Worm (Caenorhabditis elegans) whole organism, L2 larva: ENCODE results near the gene act-5.

ENCODE experiments used
- C34F6.9 ChIP-seq: fragments of 150-350 bp; optimal IDR thresholded peaks from 2 replicates; lab custom pipeline; 2014; ENCODE audit warnings: missing biosample characterization, missing genetic modification characterization
- F13H6.1 ChIP-seq: sonication (generic microtip); optimal IDR thresholded peaks from 2 replicates; lab custom pipeline; 2016; ENCODE audit warnings: missing genetic modification characterization, missing compliant biosample characterization
- R02D3.7 ChIP-seq: fragments of 150-350 bp; optimal IDR thresholded peaks from 2 replicates; lab custom pipeline; 2014; ENCODE audit warnings: missing biosample characterization, missing genetic modification characterization
- Y55F3AM.14 ChIP-seq: fragments of 200-800 bp; sonication (Bioruptor generic); optimal IDR thresholded peaks from 2 replicates; lab custom pipeline; 2018; ENCODE audit warnings: mild to moderate bottlenecking, missing genetic modification characterization, missing compliant biosample characterization
- ZK546.5 ChIP-seq: sonication (generic microtip); optimal IDR thresholded peaks from 2 replicates; lab custom pipeline; 2017; ENCODE audit warnings: missing biosample characterization, missing genetic modification characterization
- alr-1 ChIP-seq: fragments of 150-350 bp; optimal IDR thresholded peaks from 2 replicates; lab custom pipeline; 2014; ENCODE audit warnings: missing biosample characterization, missing genetic modification characterization
- aly-2 ChIP-seq: fragments of 150-350 bp; optimal IDR thresholded peaks from 2 replicates; lab custom pipeline; 2014; ENCODE audit warnings: missing biosample characterization, missing genetic modification characterization
- ama-1 ChIP-seq: fragments of 150-350 bp; optimal IDR thresholded peaks from 2 replicates; lab custom pipeline; 2018; ENCODE audit warnings: inconsistent platforms
- blmp-1 ChIP-seq: sonication (generic microtip); optimal IDR thresholded peaks from 2 replicates; lab custom pipeline; 2017; ENCODE audit warnings: missing genetic modification characterization, mild to moderate bottlenecking, missing compliant biosample characterization, antibody characterized with exemption, moderate library complexity; ENCODE audit not compliant: insufficient read depth
- ceh-16 ChIP-seq: fragments of 150-350 bp; optimal IDR thresholded peaks from 2 replicates; lab custom pipeline; 2014; ENCODE audit warnings: missing biosample characterization, missing genetic modification characterization
- crh-2 ChIP-seq: sonication (generic microtip); optimal IDR thresholded peaks from 2 replicates; lab custom pipeline; 2017; ENCODE audit warnings: missing biosample characterization, missing genetic modification characterization
- dmd-4 ChIP-seq: sonication (generic microtip); optimal IDR thresholded peaks from 2 replicates; lab custom pipeline; 2017; ENCODE audit warnings: missing biosample characterization, missing genetic modification characterization
- egl-27 ChIP-seq: sonication (generic microtip); optimal IDR thresholded peaks from 3 replicates; lab custom pipeline; 2017; ENCODE audit warnings: missing biosample characterization, missing genetic modification reagents, missing genetic modification characterization
- elt-1 ChIP-seq: fragments of 150-350 bp; optimal IDR thresholded peaks from 2 replicates; lab custom pipeline; 2014; ENCODE audit warnings: missing biosample characterization, missing genetic modification characterization
- elt-3 ChIP-seq: sonication (generic microtip); optimal IDR thresholded peaks from 2 replicates; lab custom pipeline; 2017; ENCODE audit warnings: missing biosample characterization, missing genetic modification characterization
- fos-1 ChIP-seq: fragments of 150-350 bp; optimal IDR thresholded peaks from 2 replicates; lab custom pipeline; 2014; ENCODE audit warnings: missing biosample characterization, missing genetic modification characterization
- gmeb-1 ChIP-seq: fragments of 150-350 bp; optimal IDR thresholded peaks from 2 replicates; lab custom pipeline; 2014; ENCODE audit warnings: missing biosample characterization, missing genetic modification characterization
- lin-11 ChIP-seq: fragments of 150-350 bp; sonication (generic microtip); optimal IDR thresholded peaks from 2 replicates; lab custom pipeline; 2014; ENCODE audit warnings: missing biosample characterization, missing genetic modification characterization, inconsistent platforms, mixed read lengths
- lin-13 ChIP-seq: fragments of 150-350 bp; optimal IDR thresholded peaks from 2 replicates; lab custom pipeline; 2014; ENCODE audit warnings: missing biosample characterization, missing genetic modification reagents, missing genetic modification characterization
- lin-39 ChIP-seq: fragments of 150-350 bp; optimal IDR thresholded peaks from 2 replicates; lab custom pipeline; 2014; ENCODE audit warnings: missing biosample characterization, missing genetic modification reagents, missing genetic modification characterization
- mab-5 ChIP-seq: fragments of 150-350 bp; optimal IDR thresholded peaks from 2 replicates; lab custom pipeline; 2014; ENCODE audit warnings: missing biosample characterization, missing genetic modification characterization
- nhr-10 ChIP-seq: sonication (generic microtip); optimal IDR thresholded peaks from 2 replicates; lab custom pipeline; 2017; ENCODE audit warnings: missing biosample characterization, missing genetic modification characterization
- nhr-11 ChIP-seq: fragments of 150-350 bp; optimal IDR thresholded peaks from 2 replicates; lab custom pipeline; 2014; ENCODE audit warnings: missing biosample characterization, missing genetic modification characterization
- nhr-12 ChIP-seq: fragments of 150-350 bp; optimal IDR thresholded peaks from 2 replicates; lab custom pipeline; 2014; ENCODE audit warnings: missing biosample characterization, missing genetic modification characterization
- nhr-129 ChIP-seq: fragments of 150-350 bp; optimal IDR thresholded peaks from 2 replicates; lab custom pipeline; 2014; ENCODE audit warnings: missing biosample characterization, missing genetic modification characterization
- nhr-21 ChIP-seq: fragments of 150-350 bp; optimal IDR thresholded peaks from 2 replicates; lab custom pipeline; 2014; ENCODE audit warnings: missing biosample characterization, missing genetic modification characterization
- nhr-23 ChIP-seq: fragments of 150-350 bp; optimal IDR thresholded peaks from 2 replicates; lab custom pipeline; 2014; ENCODE audit warnings: missing biosample characterization, missing genetic modification reagents, missing genetic modification characterization
- nhr-237 ChIP-seq: fragments of 150-350 bp; optimal IDR thresholded peaks from 2 replicates; lab custom pipeline; 2014; ENCODE audit warnings: missing biosample characterization, missing genetic modification characterization
- nhr-25 ChIP-seq: fragments of 150-350 bp; sonication (generic microtip); optimal IDR thresholded peaks from 3 replicates; lab custom pipeline; 2014; ENCODE audit warnings: missing biosample characterization, missing genetic modification characterization
- nhr-6 ChIP-seq: fragments of 150-350 bp; optimal IDR thresholded peaks from 2 replicates; lab custom pipeline; 2014; ENCODE audit warnings: missing biosample characterization, missing genetic modification characterization
- peb-1 ChIP-seq: fragments of 150-350 bp; optimal IDR thresholded peaks from 2 replicates; lab custom pipeline; 2014; ENCODE audit warnings: missing biosample characterization, missing genetic modification characterization
- sem-4 ChIP-seq: fragments of 150-350 bp; optimal IDR thresholded peaks from 2 replicates; lab custom pipeline; 2014; ENCODE audit warnings: missing biosample characterization, missing genetic modification reagents, missing genetic modification characterization
- skn-1 ChIP-seq: sonication (generic microtip); optimal IDR thresholded peaks from 2 replicates; lab custom pipeline; 2017; ENCODE audit warnings: missing biosample characterization, missing genetic modification characterization
- sma-3 ChIP-seq: sonication (generic microtip); optimal IDR thresholded peaks from 2 replicates; lab custom pipeline; 2016; ENCODE audit warnings: missing genetic modification reagents, missing genetic modification characterization, missing compliant biosample characterization
- sma-9 ChIP-seq, 2 experiments: fragments of 150-350 bp in 1 of 2; sonication (generic microtip) in 1 of 2; optimal IDR thresholded peaks; 2 replicates each; lab custom pipeline; 2014 to 2016; ENCODE audit warnings: missing genetic modification characterization in 2 of 2, mild to moderate bottlenecking in 1 of 2, missing biosample characterization in 1 of 2, missing compliant biosample characterization in 1 of 2, missing genetic modification reagents in 1 of 2, moderate library complexity in 1 of 2
- snpc-4 ChIP-seq: fragments of 150-350 bp; optimal IDR thresholded peaks from 2 replicates; lab custom pipeline; 2014; ENCODE audit warnings: missing biosample characterization, missing genetic modification characterization
- unc-55 ChIP-seq: fragments of 150-350 bp; sonication (generic microtip); optimal IDR thresholded peaks from 3 replicates; lab custom pipeline; 2014; ENCODE audit warnings: missing biosample characterization, missing genetic modification reagents, missing genetic modification characterization
- unc-62 ChIP-seq: fragments of 150-350 bp; optimal IDR thresholded peaks from 2 replicates; lab custom pipeline; 2014; ENCODE audit warnings: missing biosample characterization, missing genetic modification reagents, missing genetic modification characterization
- ztf-1 ChIP-seq: fragments of 200-800 bp; sonication (Bioruptor generic); conservative IDR thresholded peaks from 2 replicates; pipeline ENCODE4 v1.3.6; 2022; ENCODE audit warnings: missing genetic modification characterization, missing compliant biosample characterization
- ztf-4 ChIP-seq: fragments of 150-350 bp; optimal IDR thresholded peaks from 2 replicates; lab custom pipeline; 2014; ENCODE audit warnings: missing biosample characterization, missing genetic modification characterization

The act-5 gene

DNA sequence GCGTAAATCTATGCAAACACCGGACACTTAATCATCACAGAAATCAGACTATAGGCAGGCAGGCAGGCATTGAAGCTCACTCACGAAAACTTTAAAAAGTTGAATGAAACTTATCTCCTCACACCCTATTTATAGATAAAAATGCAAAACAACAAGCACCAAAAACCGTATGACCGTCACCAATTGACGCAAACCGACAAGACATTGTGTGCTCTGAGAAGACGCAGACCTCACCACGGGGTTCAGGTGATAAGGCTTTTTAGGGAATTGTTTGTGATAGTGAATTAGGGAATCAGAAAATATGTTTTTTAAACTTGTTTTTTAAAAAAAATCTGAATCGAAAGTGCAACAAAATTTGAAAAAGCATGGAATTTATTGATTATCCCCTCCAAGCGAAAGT is 20.8 kb upstream of the act-5 start, which contains the start of gene T12D8.5:
TSS of gene T12D8.5 (minus strand) at position 95 of the 400 bp plus-strand sequence.
- TF ChIP-seq ceh-16 (no peak), nhr-129 (tag; lab: Kevin White, UChicago) (no peak), snpc-4 (tag; lab: Kevin White, UChicago) (no peak), unc-55 (no peak), fos-1 (tag; lab: Kevin White, UChicago) (peak; percentile 62), peb-1 (no peak), lin-13 (GFP tag; lab: Kevin White, UChicago) (no peak), ztf-1 (GFP tag; lab: Robert Waterston, UW) (no peak), gmeb-1 (tag; lab: Kevin White, UChicago) (peak; percentile 39), sma-9 (GFP tag; optimal IDR thresholded peaks at IDR 0.05; lab: Kevin White, UChicago) (peak; percentile 34), sma-9 (tag; optimal IDR thresholded peaks at IDR 0.05; lab: Kevin White, UChicago) (no peak), dmd-4 (no peak), F13H6.1 (tag; lab: Kevin White, UChicago) (peak; percentile 22), crh-2 (tag; lab: Kevin White, UChicago) (peak; percentile 67), sem-4 (no peak), elt-1 (no peak)
- TF ChIP-seq, all 48 proteins: peak for 5

DNA sequence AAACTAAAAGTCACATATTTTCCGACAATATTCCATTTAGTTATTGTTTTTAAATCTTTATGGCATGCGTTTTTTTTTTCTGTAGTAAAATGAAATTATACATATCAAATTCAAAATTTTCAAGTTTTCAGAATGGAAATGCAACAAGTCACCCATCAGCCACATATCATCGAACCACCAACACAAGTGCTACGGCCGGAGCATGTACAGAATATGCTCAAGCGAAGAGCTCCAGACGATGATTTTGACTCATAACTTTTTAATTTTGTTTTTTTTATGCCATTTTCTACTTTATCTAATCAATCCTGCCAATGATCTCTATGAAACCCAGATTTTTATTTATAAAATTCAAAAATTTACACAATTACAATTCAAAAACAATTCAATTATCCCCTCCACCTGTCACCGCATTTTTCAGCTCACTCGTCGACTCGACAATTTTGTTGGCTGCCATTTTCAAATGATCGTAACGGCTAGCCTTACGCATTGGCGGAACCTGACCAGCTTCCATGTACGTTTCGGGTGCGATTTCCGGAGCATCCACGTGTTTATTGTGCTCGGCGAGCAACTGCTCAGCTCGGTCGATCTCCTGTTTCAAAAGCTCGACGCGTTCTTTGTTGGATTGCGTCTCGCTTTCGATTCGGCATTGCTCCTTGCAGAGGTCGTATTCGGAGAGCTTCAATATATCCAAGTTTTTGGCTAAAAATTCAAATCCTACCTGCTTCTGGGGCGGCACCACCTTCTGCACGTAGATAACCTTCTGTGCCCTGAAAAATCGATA is 20.0 kb upstream of the act-5 start:
- no peak for TF ChIP-seq mab-5
- peak; percentile 26 for TF ChIP-seq lin-13 (GFP tag; lab: Kevin White, UChicago)

DNA sequence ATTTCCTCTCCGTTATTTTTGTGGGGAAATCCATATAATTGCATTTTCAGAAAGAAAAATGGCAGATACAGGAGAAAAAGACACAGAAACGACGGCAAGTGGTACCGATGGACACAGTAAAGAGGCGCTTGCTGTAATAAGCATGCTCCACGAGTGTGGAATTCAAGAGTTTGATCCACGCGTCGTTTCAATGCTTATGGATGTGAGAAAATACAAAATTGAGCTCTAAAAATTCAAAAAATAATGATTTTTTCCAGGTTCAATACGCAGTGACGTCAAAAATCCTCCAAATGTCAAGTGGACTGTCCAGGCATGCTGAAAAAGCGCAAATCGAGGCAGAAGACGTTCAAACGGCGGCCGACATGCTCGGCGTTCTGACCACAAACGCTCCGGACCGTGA is 18.4 kb upstream of the act-5 start, which contains the start of gene taf-9:
TSS of gene taf-9 (plus strand) at position 51 of the 400 bp plus-strand sequence.
- TF ChIP-seq dmd-4 (no peak), C34F6.9 (tag; lab: Kevin White, UChicago) (no peak), R02D3.7 (tag; lab: Kevin White, UChicago) (no peak), ztf-1 (GFP tag; lab: Robert Waterston, UW) (no peak), F13H6.1 (tag; lab: Kevin White, UChicago) (no peak), elt-1 (no peak), egl-27 (tag; lab: Kevin White, UChicago) (no peak), ZK546.5 (tag; lab: Kevin White, UChicago) (no peak), snpc-4 (tag; lab: Kevin White, UChicago) (no peak), fos-1 (tag; lab: Kevin White, UChicago) (no peak), Y55F3AM.14 (no peak), lin-39 (no peak), unc-62 (GFP tag; lab: Kevin White, UChicago) (no peak), ama-1 (lab: Kevin White, UChicago) (no peak), nhr-23 (no peak), peb-1 (no peak), sem-4 (no peak)

DNA sequence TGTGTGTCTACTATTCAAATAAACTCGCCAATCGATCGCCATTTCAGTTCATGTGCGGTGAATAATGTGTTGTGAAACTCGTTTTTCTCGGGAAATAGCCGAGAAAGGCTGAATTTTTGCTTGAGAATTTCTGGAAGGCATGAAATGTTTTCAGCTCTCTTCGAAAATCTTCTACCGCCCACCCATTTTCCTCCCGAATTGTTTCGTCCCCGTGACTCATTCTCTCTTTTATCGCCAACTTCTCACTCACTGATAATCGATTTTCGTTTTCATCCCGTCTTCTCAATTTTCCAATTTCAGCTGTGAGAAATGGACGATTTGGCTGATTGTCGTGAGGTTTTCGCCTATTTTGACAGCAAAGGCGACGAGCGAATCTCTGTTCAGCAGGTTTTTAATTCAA is 17.1 kb upstream of the act-5 start, which contains the start of gene mlc-5:
TSS of gene mlc-5 (plus strand) at position 301 of the 400 bp plus-strand sequence.
- TF ChIP-seq skn-1 (tag; lab: Kevin White, UChicago): no peak
- no peak for TF ChIP-seq ztf-1 (GFP tag; lab: Robert Waterston, UW)
- TF ChIP-seq nhr-25 (tag; lab: Kevin White, UChicago): no peak
- TF ChIP-seq nhr-6 (tag; lab: Kevin White, UChicago): no peak

DNA sequence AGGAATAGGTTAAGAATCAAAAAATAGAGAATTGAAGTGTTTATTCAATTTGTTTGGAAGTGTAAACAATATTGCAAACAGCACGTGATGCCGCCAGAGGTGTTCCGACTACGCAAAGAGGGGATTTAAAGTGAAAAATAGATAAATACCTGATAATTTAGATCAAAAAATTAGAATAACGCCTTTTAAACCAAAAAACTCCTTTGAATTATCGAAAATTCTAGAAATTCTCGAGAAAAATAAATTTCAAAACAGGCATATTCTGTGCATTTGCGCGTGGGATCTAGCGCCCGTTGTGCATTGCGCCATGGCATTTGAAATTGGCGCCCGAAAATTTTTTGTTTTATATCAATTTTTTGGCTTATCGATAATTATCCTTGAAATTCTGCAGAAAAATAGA is 16.4 kb upstream of the act-5 start, which contains the start of gene hip-1:
TSS of gene hip-1 (minus strand) at position 225 of the 400 bp plus-strand sequence.
- TF ChIP-seq unc-55 (peak; percentile 68), nhr-21 (no peak), alr-1 (no peak), sma-9 (GFP tag; optimal IDR thresholded peaks at IDR 0.05; lab: Kevin White, UChicago) (peak; percentile 19), sma-9 (tag; optimal IDR thresholded peaks at IDR 0.05; lab: Kevin White, UChicago) (no peak), lin-11 (tag; lab: Kevin White, UChicago) (peak; percentile 2), ama-1 (lab: Kevin White, UChicago) (no peak), egl-27 (tag; lab: Kevin White, UChicago) (no peak), sem-4 (no peak), ceh-16 (no peak), crh-2 (tag; lab: Kevin White, UChicago) (peak; percentile 59), mab-5 (no peak), F13H6.1 (tag; lab: Kevin White, UChicago) (peak; percentile 44), nhr-12 (tag; lab: Kevin White, UChicago) (no peak), unc-62 (GFP tag; lab: Kevin White, UChicago) (no peak), peb-1 (no peak), aly-2 (no peak), Y55F3AM.14 (no peak), nhr-11 (tag; lab: Kevin White, UChicago) (no peak), blmp-1 (tag; lab: Kevin White, UChicago) (no peak), gmeb-1 (tag; lab: Kevin White, UChicago) (peak; percentile 65), nhr-6 (tag; lab: Kevin White, UChicago) (no peak), elt-1 (no peak), nhr-237 (tag; lab: Kevin White, UChicago) (no peak), lin-13 (GFP tag; lab: Kevin White, UChicago) (peak; percentile 31), fos-1 (tag; lab: Kevin White, UChicago) (no peak), dmd-4 (no peak), sma-3 (GFP tag; lab: Kevin White, UChicago) (no peak), nhr-10 (tag; lab: Kevin White, UChicago) (no peak), ztf-4 (no peak), C34F6.9 (tag; lab: Kevin White, UChicago) (peak; percentile 83), elt-3 (tag; lab: Kevin White, UChicago) (no peak), snpc-4 (tag; lab: Kevin White, UChicago) (peak; percentile 35)
